Fruit fly (Drosophila melanogaster) whole organism, embryonic: ENCODE results near the gene CG42465.

Source experiments
- B-H1 ChIP-seq: fragments of 200-800 bp; sonication (Bioruptor generic); IDR thresholded peaks from 3 replicates; pipeline ENCODE4 v1.3.6; 2022; ENCODE audit warnings: missing biosample characterization, missing genetic modification characterization
- B-H2 ChIP-seq: fragments of 200-800 bp; sonication (Bioruptor generic); optimal IDR thresholded peaks from 2 replicates; lab custom pipeline; 2018; ENCODE audit warnings: missing biosample characterization, mild to moderate bottlenecking, missing genetic modification characterization
- Bgb ChIP-seq: fragments of 200-800 bp; sonication (Bioruptor generic); IDR thresholded peaks from 2 replicates; pipeline ENCODE4 v1.3.6; 2022; ENCODE audit warnings: missing biosample characterization, missing genetic modification characterization; ENCODE audit not compliant: partially characterized antibody
- CG12155 ChIP-seq: fragments of 200-800 bp; sonication (Bioruptor generic); optimal IDR thresholded peaks from 3 replicates; lab custom pipeline; 2016; ENCODE audit warnings: missing biosample characterization, missing genetic modification characterization
- CG12769 ChIP-seq: fragments of 200-800 bp; sonication (Bioruptor generic); optimal IDR thresholded peaks from 2 replicates; lab custom pipeline; 2019; ENCODE audit warnings: missing biosample characterization, mild to moderate bottlenecking, missing genetic modification characterization, moderate library complexity
- CG15514 ChIP-seq: fragments of 200-800 bp; sonication (Bioruptor generic); optimal IDR thresholded peaks from 3 replicates; lab custom pipeline; 2017; ENCODE audit warnings: missing biosample characterization, missing genetic modification characterization, mild to moderate bottlenecking, moderate library complexity, missing genetic modification reagents
- CG17829 ChIP-seq: fragments of 200-800 bp; optimal IDR thresholded peaks from 2 replicates; lab custom pipeline; 2019; ENCODE audit warnings: missing biosample characterization, mild to moderate bottlenecking, missing genetic modification characterization, moderate library complexity
- CG17912 ChIP-seq: fragments of 200-800 bp; sonication (Bioruptor generic); optimal IDR thresholded peaks from 2 replicates; lab custom pipeline; 2018; ENCODE audit warnings: missing biosample characterization, mild to moderate bottlenecking, missing genetic modification characterization
- CG18011 ChIP-seq: fragments of 200-800 bp; sonication (Bioruptor generic); optimal IDR thresholded peaks from 2 replicates; lab custom pipeline; 2017; ENCODE audit warnings: missing biosample characterization, missing genetic modification characterization, mild to moderate bottlenecking, moderate library complexity, missing genotype
- CG18476 ChIP-seq: fragments of 200-800 bp; sonication (Bioruptor generic); optimal IDR thresholded peaks from 2 replicates; lab custom pipeline; 2016; ENCODE audit warnings: missing biosample characterization, mild to moderate bottlenecking, missing genetic modification characterization
- CG31365 ChIP-seq: fragments of 200-800 bp; sonication (Bioruptor generic); optimal IDR thresholded peaks from 2 replicates; lab custom pipeline; 2018; ENCODE audit warnings: missing biosample characterization, mild to moderate bottlenecking, missing genetic modification characterization
- CG3281 ChIP-seq: fragments of 200-800 bp; sonication (Bioruptor generic); optimal IDR thresholded peaks from 3 replicates; lab custom pipeline; 2017; ENCODE audit warnings: missing biosample characterization, mild to moderate bottlenecking, missing genetic modification characterization
- CG34224 ChIP-seq: fragments of 200-800 bp; sonication (Bioruptor generic); IDR thresholded peaks from 3 replicates; pipeline ENCODE4 v1.3.6; 2022; ENCODE audit warnings: missing biosample characterization, missing genetic modification characterization; ENCODE audit not compliant: partially characterized antibody
- CG42726 ChIP-seq: fragments of 200-800 bp; sonication (Bioruptor generic); IDR thresholded peaks from 2 replicates; pipeline ENCODE4 v1.3.6; 2022; ENCODE audit warnings: missing biosample characterization, missing genetic modification characterization; ENCODE audit not compliant: partially characterized antibody
- CG6854 ChIP-seq: fragments of 200-800 bp; sonication (Bioruptor generic); optimal IDR thresholded peaks from 3 replicates; lab custom pipeline; 2017; ENCODE audit warnings: missing biosample characterization, mild to moderate bottlenecking, missing genetic modification characterization
- CG7987 ChIP-seq: fragments of 200-800 bp; sonication (Bioruptor generic); optimal IDR thresholded peaks from 2 replicates; lab custom pipeline; 2018; ENCODE audit warnings: missing biosample characterization, mild to moderate bottlenecking, missing genetic modification characterization, moderate library complexity
- Dll ChIP-seq: fragments of 200-800 bp; sonication (Bioruptor generic); IDR thresholded peaks from 4 replicates; pipeline ENCODE4 v1.3.6; 2022; ENCODE audit warnings: missing biosample characterization, missing genetic modification characterization; ENCODE audit not compliant: partially characterized antibody
- E2f2 ChIP-seq: fragments of 200-800 bp; sonication (Bioruptor generic); IDR thresholded peaks from 2 replicates; pipeline ENCODE4 v1.3.6; 2022; ENCODE audit warnings: missing biosample characterization, missing genetic modification characterization
- HLH54F ChIP-seq: fragments of 200-800 bp; sonication (Bioruptor generic); optimal IDR thresholded peaks from 3 replicates; lab custom pipeline; 2016; ENCODE audit warnings: missing biosample characterization, missing genetic modification characterization
- Max ChIP-seq: fragments of 200-800 bp; sonication (Bioruptor generic); optimal IDR thresholded peaks from 2 replicates; lab custom pipeline; 2016; ENCODE audit warnings: missing biosample characterization, mild to moderate bottlenecking, missing genetic modification characterization
- Med ChIP-seq: fragments of 200-800 bp; sonication (Bioruptor generic); peaks from one replicate; lab custom pipeline; 2016; ENCODE audit warnings: missing biosample characterization, missing genetic modification characterization, mild to moderate bottlenecking, inconsistent platforms, moderate library complexity
- Meics ChIP-seq: fragments of 200-800 bp; sonication (Bioruptor generic); optimal IDR thresholded peaks from 2 replicates; lab custom pipeline; 2017; ENCODE audit warnings: missing biosample characterization, mild to moderate bottlenecking, missing genetic modification characterization
- Myb ChIP-seq: fragments of 200-800 bp; sonication (Bioruptor generic); optimal IDR thresholded peaks from 2 replicates; lab custom pipeline; 2016; ENCODE audit warnings: missing biosample characterization, missing genetic modification characterization
- NfI ChIP-seq: fragments of 200-800 bp; sonication (Bioruptor generic); optimal IDR thresholded peaks from 3 replicates; lab custom pipeline; 2018; ENCODE audit warnings: missing biosample characterization, mild to moderate bottlenecking, missing genetic modification characterization, moderate library complexity
- Opbp ChIP-seq: fragments of 200-800 bp; sonication (Bioruptor generic); IDR thresholded peaks from 3 replicates; pipeline ENCODE4 v1.3.6; 2022; ENCODE audit warnings: missing biosample characterization, missing genetic modification characterization; ENCODE audit not compliant: partially characterized antibody
- PHDP ChIP-seq: fragments of 200-800 bp; sonication (Bioruptor generic); optimal IDR thresholded peaks from 3 replicates; lab custom pipeline; 2018; ENCODE audit warnings: missing biosample characterization, mild to moderate bottlenecking, missing genetic modification characterization, moderate library complexity
- Scr ChIP-seq: fragments of 200-800 bp; sonication (Bioruptor generic); IDR thresholded peaks from 2 replicates; pipeline ENCODE4 v1.3.6; 2022; ENCODE audit warnings: missing biosample characterization, missing genetic modification characterization; ENCODE audit not compliant: partially characterized antibody
- amos ChIP-seq: fragments of 200-800 bp; sonication (Bioruptor generic); IDR thresholded peaks from 2 replicates; pipeline ENCODE4 v1.3.6; 2022; ENCODE audit warnings: missing biosample characterization, missing genetic modification characterization; ENCODE audit not compliant: partially characterized antibody
- dm ChIP-seq: fragments of 200-800 bp; sonication (Bioruptor generic); optimal IDR thresholded peaks from 3 replicates; lab custom pipeline; 2016; ENCODE audit warnings: missing biosample characterization, missing genetic modification characterization
- gfzf ChIP-seq: fragments of 200-800 bp; sonication (Bioruptor generic); optimal IDR thresholded peaks from 2 replicates; lab custom pipeline; 2016; ENCODE audit warnings: missing biosample characterization, mild to moderate bottlenecking, missing genetic modification characterization, moderate library complexity
- grau ChIP-seq: fragments of 200-800 bp; optimal IDR thresholded peaks from 3 replicates; lab custom pipeline; 2019; ENCODE audit warnings: missing biosample characterization, mild to moderate bottlenecking, missing genetic modification characterization, moderate library complexity
- h ChIP-seq: fragments of >200 bp; optimal IDR thresholded peaks from 2 replicates; lab custom pipeline; 2017
- hbn ChIP-seq: fragments of 200-800 bp; sonication (Bioruptor generic); IDR thresholded peaks from 2 replicates; pipeline ENCODE4 v1.3.6; 2022; ENCODE audit warnings: missing biosample characterization, missing genetic modification characterization; ENCODE audit not compliant: partially characterized antibody
- ind ChIP-seq: fragments of 200-800 bp; sonication (Bioruptor generic); optimal IDR thresholded peaks from 3 replicates; lab custom pipeline; 2016; ENCODE audit warnings: missing biosample characterization, missing genetic modification characterization
- knrl ChIP-seq: fragments of 200-800 bp; sonication (Bioruptor generic); IDR thresholded peaks from 3 replicates; pipeline ENCODE4 v1.3.6; 2022; ENCODE audit warnings: missing biosample characterization, missing genetic modification characterization; ENCODE audit not compliant: partially characterized antibody
- lab ChIP-seq: fragments of 200-800 bp; sonication (Bioruptor generic); optimal IDR thresholded peaks from 3 replicates; lab custom pipeline; 2017; ENCODE audit warnings: missing biosample characterization, missing genetic modification characterization, mild to moderate bottlenecking, moderate library complexity, missing genetic modification reagents
- lilli ChIP-seq: fragments of 200-800 bp; sonication (Bioruptor generic); optimal IDR thresholded peaks from 3 replicates; lab custom pipeline; 2016; ENCODE audit warnings: missing biosample characterization, missing genetic modification characterization
- nerfin-2 ChIP-seq: fragments of 200-800 bp; sonication (Bioruptor generic); IDR thresholded peaks from 2 replicates; pipeline ENCODE4 v1.3.6; 2022; ENCODE audit warnings: missing biosample characterization, missing genetic modification characterization; ENCODE audit not compliant: partially characterized antibody
- nmo ChIP-seq: fragments of 200-800 bp; sonication (Bioruptor generic); optimal IDR thresholded peaks from 2 replicates; lab custom pipeline; 2018; ENCODE audit warnings: missing biosample characterization, mild to moderate bottlenecking, missing genetic modification characterization, moderate library complexity
- pho ChIP-seq: fragments of 200-800 bp; sonication (Bioruptor generic); optimal IDR thresholded peaks from 2 replicates; lab custom pipeline; 2016; ENCODE audit warnings: missing biosample characterization, missing genetic modification characterization
- phol ChIP-seq: fragments of 200-800 bp; sonication (Bioruptor generic); optimal IDR thresholded peaks from 3 replicates; lab custom pipeline; 2018; ENCODE audit warnings: missing biosample characterization, mild to moderate bottlenecking, missing genetic modification characterization, moderate library complexity
- sens-2 ChIP-seq: fragments of 200-800 bp; sonication (Bioruptor generic); IDR thresholded peaks from 2 replicates; pipeline ENCODE4 v1.3.6; 2022; ENCODE audit warnings: missing biosample characterization, missing genetic modification characterization
- sna ChIP-seq: fragments of 200-800 bp; sonication (Bioruptor generic); IDR thresholded peaks from 2 replicates; pipeline ENCODE4 v1.3.6; 2022; ENCODE audit warnings: missing biosample characterization, missing genetic modification characterization; ENCODE audit not compliant: partially characterized antibody
- sr ChIP-seq: fragments of 200-800 bp; sonication (Bioruptor generic); IDR thresholded peaks from 3 replicates; pipeline ENCODE4 v1.3.6; 2022; ENCODE audit warnings: missing biosample characterization, missing genetic modification characterization
- tio ChIP-seq: fragments of 200-800 bp; sonication (Bioruptor generic); optimal IDR thresholded peaks from 2 replicates; lab custom pipeline; 2017; ENCODE audit warnings: missing biosample characterization, missing genetic modification characterization, inconsistent platforms
- trem ChIP-seq: fragments of 200-800 bp; optimal IDR thresholded peaks from 3 replicates; lab custom pipeline; 2019; ENCODE audit warnings: missing biosample characterization, mild to moderate bottlenecking, missing genetic modification characterization, moderate library complexity
- tx ChIP-seq: fragments of 200-800 bp; sonication (Bioruptor generic); optimal IDR thresholded peaks from 2 replicates; lab custom pipeline; 2016; ENCODE audit warnings: missing biosample characterization, missing genetic modification characterization
- vnd ChIP-seq: fragments of 200-800 bp; sonication (Bioruptor generic); IDR thresholded peaks from 3 replicates; pipeline ENCODE4 v1.3.6; 2022; ENCODE audit warnings: missing biosample characterization, missing genetic modification characterization; ENCODE audit not compliant: partially characterized antibody

CG42465 gene

dm6 chr2L:3712949-3713416 is 13.0 kb downstream of the CG42465 start, which contains the start of the genes CG31955 and CG2818 (continued):
- peak; percentile 73 for TF ChIP-seq phol (tag; lab: Kevin White, UChicago)
- TF ChIP-seq tx (GFP tag; lab: Kevin White, UChicago): peak; percentile 36
- no peak for TF ChIP-seq CG7987 (GFP tag; lab: Kevin White, UChicago)
- 0 out of 2 replicates have a peak, but pooled peaks have one; percentile 16 for TF ChIP-seq CG42726 (GFP tag; lab: Robert Waterston, UW)
- no peak for TF ChIP-seq h (lab: Kevin White, UChicago)
- peak; percentile 35 for TF ChIP-seq HLH54F
- peak; percentile 36 for TF ChIP-seq CG12769 (tag; lab: Kevin White, UChicago)
- peak; percentile 68 for TF ChIP-seq knrl
- no peak for TF ChIP-seq CG17912 (GFP tag; lab: Kevin White, UChicago)
- TF ChIP-seq PHDP (tag; lab: Kevin White, UChicago): peak; percentile 3
- peak; percentile 32 for TF ChIP-seq nmo (GFP tag; lab: Kevin White, UChicago)
- peak; percentile 85 for TF ChIP-seq sna (GFP tag; lab: Robert Waterston, UW)
- peak; percentile 82 for TF ChIP-seq Dll (GFP tag; lab: Robert Waterston, UW)
- TF ChIP-seq CG17829 (tag; lab: Kevin White, UChicago): peak; percentile 49
- TF ChIP-seq amos: peak; percentile 65
- peak; percentile 83 for TF ChIP-seq Scr (GFP tag; lab: Robert Waterston, UW)
- peak; percentile 72 for TF ChIP-seq E2f2 (GFP tag; lab: Robert Waterston, UW)
- no peak for TF ChIP-seq CG6854 (GFP tag; lab: Kevin White, UChicago)
- no peak for TF ChIP-seq pho (GFP tag; lab: Kevin White, UChicago)
- peak; percentile 61; the same call in 1 of the 2 replicates for TF ChIP-seq Bgb
- peak; percentile 22 for TF ChIP-seq CG3281
- peak; percentile 81 for TF ChIP-seq CG34224 (GFP tag; lab: Robert Waterston, UW)
- peak; percentile 41 for TF ChIP-seq CG15514
- TF ChIP-seq sr (GFP tag; lab: Robert Waterston, UW): no peak
- peak; percentile 23 for TF ChIP-seq lab (GFP tag; lab: Kevin White, UChicago)
- TF ChIP-seq gfzf (GFP tag; lab: Kevin White, UChicago): peak; percentile 52
- TF ChIP-seq NfI (GFP tag; lab: Kevin White, UChicago): peak; percentile 26
- TF ChIP-seq vnd (GFP tag; lab: Robert Waterston, UW): peak; percentile 36; the same call in 1 of the 3 replicates
- peak; percentile 57 for TF ChIP-seq dm (GFP tag; lab: Kevin White, UChicago)
- TF ChIP-seq nerfin-2 (GFP tag; lab: Robert Waterston, UW): 0 out of 2 replicates have a peak, but pooled peaks have one; percentile 24
- TF ChIP-seq sens-2 (GFP tag; lab: Robert Waterston, UW): no peak
- TF ChIP-seq CG12155 (GFP tag; lab: Kevin White, UChicago): peak; percentile 9
- TF ChIP-seq Med (GFP tag; lab: Kevin White, UChicago): peak; percentile 70
- TF ChIP-seq ind: peak; percentile 1
- TF ChIP-seq Myb (GFP tag; lab: Kevin White, UChicago): peak; percentile 55
- TF ChIP-seq CG18011 (GFP tag; lab: Kevin White, UChicago): peak; percentile 88
- TF ChIP-seq Opbp (GFP tag; lab: Robert Waterston, UW): peak; percentile 64; the same call in 1 of the 3 replicates
- TF ChIP-seq trem (tag; lab: Kevin White, UChicago): peak; percentile 28
- no peak for TF ChIP-seq CG18476
- peak; percentile 8 for TF ChIP-seq Max (GFP tag; lab: Kevin White, UChicago)
- peak; percentile 23 for TF ChIP-seq B-H2 (GFP tag; lab: Kevin White, UChicago)
- TF ChIP-seq CG31365 (tag; lab: Kevin White, UChicago): no peak
- TF ChIP-seq lilli (GFP tag; lab: Kevin White, UChicago): peak; percentile 75
- peak; percentile 18 for TF ChIP-seq grau (tag; lab: Kevin White, UChicago)
- no peak for TF ChIP-seq B-H1 (GFP tag; lab: Robert Waterston, UW)
- no peak for TF ChIP-seq tio
- TF ChIP-seq hbn (GFP tag; lab: Robert Waterston, UW): peak; percentile 59
- peak; percentile 9 for TF ChIP-seq Meics (GFP tag; lab: Kevin White, UChicago)
